Worm (Caenorhabditis elegans) whole organism, early embryonic: ENCODE results near the gene mrck-1.

Source experiments
- B0310.2 ChIP-seq: sonication (generic microtip); optimal IDR thresholded peaks from 2 replicates; lab custom pipeline; 2016; ENCODE audit warnings: mild to moderate bottlenecking, missing genetic modification characterization, missing compliant biosample characterization
- F13C5.2 ChIP-seq: sonication (generic microtip); optimal IDR thresholded peaks from 2 replicates; lab custom pipeline; 2017; ENCODE audit warnings: mild to moderate bottlenecking, missing genetic modification characterization, inconsistent platforms, missing compliant biosample characterization
- aly-1 ChIP-seq: sonication (generic microtip); optimal IDR thresholded peaks from 2 replicates; lab custom pipeline; 2016; ENCODE audit warnings: missing genetic modification characterization, missing compliant biosample characterization
- ama-1 ChIP-seq: fragments of 150-350 bp; optimal IDR thresholded peaks from 2 replicates; lab custom pipeline; 2014
- ceh-13 ChIP-seq: fragments of 200-800 bp; sonication (Bioruptor generic); optimal IDR thresholded peaks from 2 replicates; lab custom pipeline; 2018; ENCODE audit warnings: mild to moderate bottlenecking, missing genetic modification characterization, missing compliant biosample characterization
- ceh-36 ChIP-seq: sonication (generic microtip); optimal IDR thresholded peaks from 2 replicates; lab custom pipeline; 2016; ENCODE audit warnings: missing genetic modification characterization, inconsistent platforms, missing compliant biosample characterization
- ets-7 ChIP-seq: sonication (generic microtip); optimal IDR thresholded peaks from 2 replicates; lab custom pipeline; 2016; ENCODE audit warnings: missing genotype, missing genetic modification characterization, missing compliant biosample characterization
- flt-1 ChIP-seq: fragments of 200-800 bp; sonication (Bioruptor generic); IDR thresholded peaks from 2 replicates; pipeline ENCODE4 v1.3.6; 2022; ENCODE audit warnings: missing genetic modification characterization, missing compliant biosample characterization
- hmbx-1 ChIP-seq: sonication (generic microtip); optimal IDR thresholded peaks from 2 replicates; lab custom pipeline; 2016; ENCODE audit warnings: mild to moderate bottlenecking, missing genetic modification characterization, missing compliant biosample characterization
- hmg-4 ChIP-seq: fragments of 200-800 bp; sonication (Bioruptor generic); optimal IDR thresholded peaks from 2 replicates; lab custom pipeline; 2018; ENCODE audit warnings: mild to moderate bottlenecking, missing genetic modification characterization, missing compliant biosample characterization
- hnd-1 ChIP-seq: sonication (generic microtip); optimal IDR thresholded peaks from 2 replicates; lab custom pipeline; 2016; ENCODE audit warnings: missing genetic modification characterization, missing compliant biosample characterization
- pes-1 ChIP-seq: fragments of 200-800 bp; sonication (Bioruptor generic); IDR thresholded peaks from 2 replicates; pipeline ENCODE4 v1.3.6; 2022; ENCODE audit warnings: missing genetic modification reagents, missing genetic modification characterization, missing compliant biosample characterization
- scrt-1 ChIP-seq: fragments of 200-800 bp; sonication (Bioruptor generic); IDR thresholded peaks from 2 replicates; pipeline ENCODE4 v1.3.6; 2022; ENCODE audit warnings: missing genetic modification characterization, missing compliant biosample characterization
- sea-1 ChIP-seq: fragments of 200-800 bp; sonication (Bioruptor generic); conservative IDR thresholded peaks from 2 replicates; pipeline ENCODE4 v1.3.6; 2022; ENCODE audit warnings: missing genetic modification characterization, missing compliant biosample characterization
- tbx-11 ChIP-seq: fragments of 200-800 bp; sonication (Bioruptor generic); IDR thresholded peaks from 2 replicates; pipeline ENCODE4 v1.3.6; 2022; ENCODE audit warnings: missing genetic modification characterization, missing compliant biosample characterization
- tbx-37 ChIP-seq: fragments of 200-800 bp; sonication (Bioruptor generic); conservative IDR thresholded peaks from 2 replicates; pipeline ENCODE4 v1.3.6; 2022; ENCODE audit warnings: missing genetic modification reagents, missing genetic modification characterization, missing compliant biosample characterization
- tra-4 ChIP-seq: sonication (generic microtip); optimal IDR thresholded peaks from 2 replicates; lab custom pipeline; 2017; ENCODE audit warnings: missing genetic modification characterization, missing compliant biosample characterization

Gene mrck-1

ce11 chrV:6277178-6277834 is 10.2 kb upstream of the mrck-1 start:
- TF ChIP-seq hmbx-1 (tag; lab: Kevin White, UChicago) (no peak), tbx-11 (GFP tag; lab: Robert Waterston, UW) (no peak), B0310.2 (tag; lab: Kevin White, UChicago) (no peak), ama-1 (lab: Kevin White, UChicago) (no peak), ets-7 (no peak), pes-1 (GFP tag; lab: Robert Waterston, UW) (no peak), ceh-13 (GFP tag; lab: Kevin White, UChicago) (no peak), tra-4 (tag; lab: Kevin White, UChicago) (no peak), hmg-4 (GFP tag; lab: Kevin White, UChicago) (no peak), aly-1 (tag; lab: Kevin White, UChicago) (no peak), flt-1 (GFP tag; lab: Robert Waterston, UW) (no peak), scrt-1 (no peak), F13C5.2 (tag; lab: Kevin White, UChicago) (no peak), hnd-1 (no peak), tbx-37 (GFP tag; lab: Robert Waterston, UW) (no peak), ceh-36 (tag; lab: Kevin White, UChicago) (no peak), sea-1 (GFP tag; lab: Robert Waterston, UW) (no peak)

ce11 chrV:6276205-6276604 is 9.1 kb upstream of the mrck-1 start, which contains the start of gene F31F7.1:
Gene F31F7.1, plus strand, starts transcription at chrV:6276439.
- TF ChIP-seq hmg-4 (GFP tag; lab: Kevin White, UChicago) (no peak), tbx-37 (GFP tag; lab: Robert Waterston, UW) (no peak), ceh-36 (tag; lab: Kevin White, UChicago) (no peak), scrt-1 (no peak), pes-1 (GFP tag; lab: Robert Waterston, UW) (no peak), ama-1 (lab: Kevin White, UChicago) (no peak)

- TF ChIP-seq ets-7 (no peak), hmg-4 (GFP tag; lab: Kevin White, UChicago) (no peak), tbx-11 (GFP tag; lab: Robert Waterston, UW) (no peak), aly-1 (tag; lab: Kevin White, UChicago) (no peak), ama-1 (lab: Kevin White, UChicago) (no peak), hmbx-1 (tag; lab: Kevin White, UChicago) (no peak), B0310.2 (tag; lab: Kevin White, UChicago) (no peak), tra-4 (tag; lab: Kevin White, UChicago) (no peak), tbx-37 (GFP tag; lab: Robert Waterston, UW) (no peak), ceh-36 (tag; lab: Kevin White, UChicago) (no peak), scrt-1 (no peak), pes-1 (GFP tag; lab: Robert Waterston, UW) (no peak), flt-1 (GFP tag; lab: Robert Waterston, UW) (no peak), F13C5.2 (tag; lab: Kevin White, UChicago) (no peak), sea-1 (GFP tag; lab: Robert Waterston, UW) (no peak), hnd-1 (no peak), ceh-13 (GFP tag; lab: Kevin White, UChicago) (no peak)
These were observed 8.1 kb upstream of the mrck-1 start for ce11 chrV:6275209-6275608.

ce11 chrV:6270552-6270951 is 3.5 kb upstream of the mrck-1 start, which contains the start of gene F31F7.2:
Gene F31F7.2, plus strand, starts transcription at chrV:6270852.
- TF ChIP-seq hmbx-1 (tag; lab: Kevin White, UChicago) = no peak
- TF ChIP-seq F13C5.2 (tag; lab: Kevin White, UChicago) = no peak
- TF ChIP-seq aly-1 (tag; lab: Kevin White, UChicago) = no peak

ce11 chrV:6270097-6270496 is 3.0 kb upstream of the mrck-1 start:
- TF ChIP-seq B0310.2 (tag; lab: Kevin White, UChicago) = no peak
- no peak for TF ChIP-seq ceh-36 (tag; lab: Kevin White, UChicago)
- TF ChIP-seq scrt-1 = 0 out of 2 replicates have a peak, but pooled peaks have one; percentile 15
- no peak for TF ChIP-seq ama-1 (lab: Kevin White, UChicago)
- TF ChIP-seq ets-7 = no peak
- TF ChIP-seq aly-1 (tag; lab: Kevin White, UChicago) = peak; percentile 2
- peak; percentile 4 for TF ChIP-seq F13C5.2 (tag; lab: Kevin White, UChicago)

- TF ChIP-seq ets-7 (no peak), ama-1 (lab: Kevin White, UChicago) (no peak), aly-1 (tag; lab: Kevin White, UChicago) (no peak)
These were observed 1.9 kb upstream of the mrck-1 start for ce11 chrV:6268961-6269360.

ce11 chrV:6268526-6268925 is 1.4 kb upstream of the mrck-1 start:
- TF ChIP-seq tbx-37 (GFP tag; lab: Robert Waterston, UW) (no peak), pes-1 (GFP tag; lab: Robert Waterston, UW) (no peak), sea-1 (GFP tag; lab: Robert Waterston, UW) (no peak), ets-7 (no peak), hmbx-1 (tag; lab: Kevin White, UChicago) (no peak), tbx-11 (GFP tag; lab: Robert Waterston, UW) (no peak), ama-1 (lab: Kevin White, UChicago) (no peak), hmg-4 (GFP tag; lab: Kevin White, UChicago) (no peak), scrt-1 (no peak), ceh-13 (GFP tag; lab: Kevin White, UChicago) (no peak), tra-4 (tag; lab: Kevin White, UChicago) (no peak), hnd-1 (no peak), aly-1 (tag; lab: Kevin White, UChicago) (no peak), F13C5.2 (tag; lab: Kevin White, UChicago) (no peak), B0310.2 (tag; lab: Kevin White, UChicago) (no peak), flt-1 (GFP tag; lab: Robert Waterston, UW) (no peak), ceh-36 (tag; lab: Kevin White, UChicago) (no peak)
